Worm (Caenorhabditis elegans): ENCODE results near the gene lgc-12.

- TF ChIP-seq akir-1 (GFP tag; optimal IDR thresholded peaks at IDR 0.05) (no peak), F49E8.2 (tag; optimal IDR thresholded peaks at IDR 0.05; ENCODE audit: insufficient read depth) (no peak), cebp-2 (GFP tag; IDR thresholded peaks at IDR 0.05) (no peak), let-526 (GFP tag; IDR thresholded peaks at IDR 0.05) (no peak), rcor-1 (GFP tag; IDR thresholded peaks at IDR 0.05) (no peak), repo-1 (tag; optimal IDR thresholded peaks at IDR 0.05) (no peak), aptf-3 (GFP tag; IDR thresholded peaks at IDR 0.05) (no peak), B0019.2 (GFP tag; conservative IDR thresholded peaks at IDR 0.05) (no peak), lin-54 (GFP tag; optimal IDR thresholded peaks at IDR 0.05) (no peak), unc-130 (GFP tag; optimal IDR thresholded peaks at IDR 0.05) (no peak), nfya-1 (tag; optimal IDR thresholded peaks at IDR 0.05; ENCODE audit: borderline replicate concordance, insufficient read depth) (no peak), cebp-1 (GFP tag; IDR thresholded peaks at IDR 0.05) (no peak), cebp-1 (tag; optimal IDR thresholded peaks at IDR 0.05) (no peak)
Measured at ce11 chrIII:7542037-7542436, 19.9 kb upstream of the lgc-12 start.
